Worm (Caenorhabditis elegans): ENCODE measurements around the gene F46C5.6.

F46C5.6 gene

ce11 chrII:8812346-8812745 is 32.0 kb downstream of the F46C5.6 start:
- TF ChIP-seq nhr-237 (tag; optimal IDR thresholded peaks at IDR 0.05) (no peak), ceh-82 (tag; optimal IDR thresholded peaks at IDR 0.05) (no peak), ceh-9 (tag; optimal IDR thresholded peaks at IDR 0.05) (no peak), nhr-12 (tag; optimal IDR thresholded peaks at IDR 0.05) (no peak), tbx-2 (tag; optimal IDR thresholded peaks at IDR 0.05) (no peak), fkh-10 (GFP tag; optimal IDR thresholded peaks at IDR 0.05) (no peak), zag-1 (tag; optimal IDR thresholded peaks at IDR 0.05) (no peak), lin-39 (tag; optimal IDR thresholded peaks at IDR 0.05) (no peak), elt-2 (tag; optimal IDR thresholded peaks at IDR 0.05) (no peak)

- TF ChIP-seq nhr-43 (tag; optimal IDR thresholded peaks at IDR 0.05; ENCODE audit: poor library complexity, severe bottlenecking) (peak; percentile 9), nhr-76 (tag; optimal IDR thresholded peaks at IDR 0.05) (no peak), nhr-25 (tag; optimal IDR thresholded peaks at IDR 0.05) (peak; percentile 3), egl-27 (tag; optimal IDR thresholded peaks at IDR 0.05) (no peak), nhr-237 (tag; optimal IDR thresholded peaks at IDR 0.05) (no peak), daf-12 (tag; optimal IDR thresholded peaks at IDR 0.05) (no peak), ztf-4 (tag; optimal IDR thresholded peaks at IDR 0.05) (no peak), ama-1 (optimal IDR thresholded peaks at IDR 0.05) (peak; percentile 91), mdl-1 (tag; optimal IDR thresholded peaks at IDR 0.05) (no peak), R02D3.7 (tag; optimal IDR thresholded peaks at IDR 0.05) (no peak), nhr-23 (tag; optimal IDR thresholded peaks at IDR 0.05) (no peak), unc-39 (tag; optimal IDR thresholded peaks at IDR 0.05) (no peak), nhr-67 (tag; optimal IDR thresholded peaks at IDR 0.05) (no peak), lin-39 (tag; optimal IDR thresholded peaks at IDR 0.05) (peak; percentile 23), nhr-77 (tag; optimal IDR thresholded peaks at IDR 0.05) (no peak), nhr-12 (tag; optimal IDR thresholded peaks at IDR 0.05) (no peak), fkh-2 (tag; optimal IDR thresholded peaks at IDR 0.05) (no peak), fos-1 (tag; optimal IDR thresholded peaks at IDR 0.05) (no peak)
Observed at ce11 chrII:8811825-8812224, 32.5 kb downstream of the F46C5.6 start.

- TF ChIP-seq nhr-76 (tag; optimal IDR thresholded peaks at IDR 0.05) (no peak), mdl-1 (tag; optimal IDR thresholded peaks at IDR 0.05) (no peak), pha-4 (tag; optimal IDR thresholded peaks at IDR 0.05) (peak; percentile 66), nhr-12 (tag; optimal IDR thresholded peaks at IDR 0.05) (no peak), nhr-28 (tag; optimal IDR thresholded peaks at IDR 0.05) (no peak), nhr-43 (tag; optimal IDR thresholded peaks at IDR 0.05; ENCODE audit: poor library complexity, severe bottlenecking) (no peak), daf-12 (tag; optimal IDR thresholded peaks at IDR 0.05) (no peak), nhr-11 (tag; optimal IDR thresholded peaks at IDR 0.05) (no peak), pqm-1 (tag; optimal IDR thresholded peaks at IDR 0.05) (no peak), ceh-9 (tag; optimal IDR thresholded peaks at IDR 0.05) (no peak), egl-5 (tag; optimal IDR thresholded peaks at IDR 0.05) (no peak), zag-1 (tag; optimal IDR thresholded peaks at IDR 0.05) (no peak), unc-39 (tag; optimal IDR thresholded peaks at IDR 0.05) (no peak), nhr-237 (tag; optimal IDR thresholded peaks at IDR 0.05) (no peak), ceh-82 (tag; optimal IDR thresholded peaks at IDR 0.05) (no peak), nhr-23 (tag; optimal IDR thresholded peaks at IDR 0.05) (peak; percentile 7), nhr-77 (tag; optimal IDR thresholded peaks at IDR 0.05) (no peak)
Observed at ce11 chrII:8810679-8811413, 33.5 kb downstream of the F46C5.6 start, which contains the start of the genes F46C5.9 and rer-1. TSS of gene F46C5.9 (minus strand) at chrII:8810729. TSS of gene rer-1 (plus strand) at chrII:8811370.

ce11 chrII:8808482-8808881 is 35.8 kb downstream of the F46C5.6 start, which contains the start of gene F07H5.10:
TSS of gene F07H5.10 (minus strand) at chrII:8808582.
- TF ChIP-seq nhr-43 (tag; optimal IDR thresholded peaks at IDR 0.05; ENCODE audit: poor library complexity, severe bottlenecking), result no peak
- TF ChIP-seq elt-1 (tag; optimal IDR thresholded peaks at IDR 0.05), result no peak
- no peak for TF ChIP-seq tbx-2 (tag; optimal IDR thresholded peaks at IDR 0.05)
- TF ChIP-seq nhr-67 (tag; optimal IDR thresholded peaks at IDR 0.05), result no peak
- TF ChIP-seq ceh-82 (tag; optimal IDR thresholded peaks at IDR 0.05), result no peak
- no peak for TF ChIP-seq fkh-10 (GFP tag; optimal IDR thresholded peaks at IDR 0.05)
- no peak for TF ChIP-seq nhr-12 (tag; optimal IDR thresholded peaks at IDR 0.05)
- TF ChIP-seq sea-2 (GFP tag; optimal IDR thresholded peaks at IDR 0.05), result no peak

ce11 chrII:8806921-8807320 is 37.4 kb downstream of the F46C5.6 start, which contains the start of gene pho-13:
TSS of gene pho-13 (minus strand) at chrII:8807021.
- TF ChIP-seq hmg-11 (tag; optimal IDR thresholded peaks at IDR 0.05) (no peak), nhr-28 (tag; optimal IDR thresholded peaks at IDR 0.05) (no peak), elt-2 (tag; optimal IDR thresholded peaks at IDR 0.05) (peak; percentile 6), elt-1 (tag; optimal IDR thresholded peaks at IDR 0.05) (no peak), ZK546.5 (tag; optimal IDR thresholded peaks at IDR 0.05) (no peak)
